Fruit fly (Drosophila melanogaster) whole organism, embryonic: ENCODE results near the gene gammaTub37C.
A peak's percentile ranks its signal among the peaks of the same experiment; 100 is the strongest.

Experiments used
- Ada2b ChIP-seq: fragments of 200-800 bp; sonication (Bioruptor generic); IDR thresholded peaks from 2 replicates; pipeline ENCODE4 v1.3.6; 2022; ENCODE audit warnings: missing biosample characterization, missing genetic modification characterization
- BtbVII ChIP-seq: fragments of 200-800 bp; sonication (Bioruptor generic); optimal IDR thresholded peaks from 3 replicates; lab custom pipeline; 2017; ENCODE audit warnings: missing biosample characterization, mild to moderate bottlenecking, missing genetic modification characterization
- CG10431 ChIP-seq: fragments of 200-800 bp; sonication (Bioruptor generic); optimal IDR thresholded peaks from 3 replicates; lab custom pipeline; 2018; ENCODE audit warnings: missing biosample characterization, mild to moderate bottlenecking, missing genetic modification characterization
- CG14965 ChIP-seq: fragments of 200-800 bp; sonication (Bioruptor generic); optimal IDR thresholded peaks from 2 replicates; lab custom pipeline; 2016; ENCODE audit warnings: missing biosample characterization, missing genetic modification characterization, borderline replicate concordance
- CG15011 ChIP-seq: fragments of 200-800 bp; sonication (Bioruptor generic); optimal IDR thresholded peaks from 3 replicates; lab custom pipeline; 2018; ENCODE audit warnings: missing biosample characterization, mild to moderate bottlenecking, missing genetic modification characterization
- CG1647 ChIP-seq: fragments of 200-800 bp; sonication (Bioruptor generic); optimal IDR thresholded peaks from 3 replicates; lab custom pipeline; 2016; ENCODE audit warnings: missing biosample characterization, missing genetic modification characterization
- CG16863 ChIP-seq: fragments of 200-800 bp; sonication (Bioruptor generic); optimal IDR thresholded peaks from 3 replicates; lab custom pipeline; 2016; ENCODE audit warnings: missing biosample characterization, missing genetic modification characterization
- CG17186 ChIP-seq: fragments of 200-800 bp; sonication (Bioruptor generic); optimal IDR thresholded peaks from 3 replicates; lab custom pipeline; 2017; ENCODE audit warnings: missing biosample characterization, missing genetic modification reagents, missing genetic modification characterization
- CG17802 ChIP-seq: fragments of 200-800 bp; sonication (Bioruptor generic); optimal IDR thresholded peaks from 2 replicates; lab custom pipeline; 2018; ENCODE audit warnings: missing biosample characterization, mild to moderate bottlenecking, missing genetic modification characterization, moderate library complexity
- CG34376 ChIP-seq: fragments of 200-800 bp; sonication (Bioruptor generic); optimal IDR thresholded peaks from 2 replicates; lab custom pipeline; 2018; ENCODE audit warnings: missing biosample characterization, mild to moderate bottlenecking, missing genetic modification characterization
- CG4707 ChIP-seq: fragments of 200-800 bp; sonication (Bioruptor generic); optimal IDR thresholded peaks from 2 replicates; lab custom pipeline; 2018; ENCODE audit warnings: missing biosample characterization, mild to moderate bottlenecking, missing genetic modification characterization, moderate library complexity
- CG6813 ChIP-seq: fragments of 200-800 bp; sonication (Bioruptor generic); optimal IDR thresholded peaks from 2 replicates; lab custom pipeline; 2017; ENCODE audit warnings: missing biosample characterization, missing genetic modification characterization, mild to moderate bottlenecking, moderate library complexity, missing genetic modification reagents
- CG7928 ChIP-seq: fragments of 200-800 bp; sonication (Bioruptor generic); optimal IDR thresholded peaks from 2 replicates; lab custom pipeline; 2017; ENCODE audit warnings: missing biosample characterization, mild to moderate bottlenecking, missing genetic modification characterization
- CG7987 ChIP-seq: fragments of 200-800 bp; sonication (Bioruptor generic); optimal IDR thresholded peaks from 2 replicates; lab custom pipeline; 2018; ENCODE audit warnings: missing biosample characterization, mild to moderate bottlenecking, missing genetic modification characterization, moderate library complexity
- Chrac-16 ChIP-seq: fragments of 200-800 bp; sonication (Bioruptor generic); optimal IDR thresholded peaks from 3 replicates; lab custom pipeline; 2016; ENCODE audit warnings: missing biosample characterization, missing genetic modification characterization
- Doc3 ChIP-seq: fragments of 200-800 bp; sonication (Bioruptor generic); IDR thresholded peaks from 3 replicates; pipeline ENCODE4 v1.3.6; 2022; ENCODE audit warnings: missing biosample characterization, missing genetic modification characterization; ENCODE audit not compliant: partially characterized antibody
- Dref ChIP-seq: fragments of 200-800 bp; sonication (Bioruptor generic); IDR thresholded peaks from 2 replicates; pipeline ENCODE4 v1.3.6; 2022; ENCODE audit warnings: missing biosample characterization, missing genetic modification characterization
- ERR ChIP-seq: fragments of 200-800 bp; sonication (Bioruptor generic); optimal IDR thresholded peaks from 2 replicates; lab custom pipeline; 2016; ENCODE audit warnings: missing biosample characterization, missing genetic modification characterization
- Eip74EF ChIP-seq, 2 experiments: fragments of 200-800 bp in 1 of 2; fragments of >200 bp in 1 of 2; sonication (Bioruptor generic) in 1 of 2; optimal IDR thresholded peaks; 2 replicates each; lab custom pipeline; 2017 to 2019; ENCODE audit warnings: missing biosample characterization in 2 of 2, missing genetic modification characterization in 2 of 2, mild to moderate bottlenecking in 1 of 2, moderate library complexity in 1 of 2
- Fer2 ChIP-seq: fragments of 200-800 bp; sonication (Bioruptor generic); optimal IDR thresholded peaks from 2 replicates; lab custom pipeline; 2018; ENCODE audit warnings: missing biosample characterization, mild to moderate bottlenecking, missing genetic modification characterization, moderate library complexity
- HLH4C ChIP-seq: fragments of 200-800 bp; sonication (Bioruptor generic); IDR thresholded peaks from 3 replicates; pipeline ENCODE4 v1.3.6; 2022; ENCODE audit warnings: missing biosample characterization, missing genetic modification characterization; ENCODE audit not compliant: partially characterized antibody
- Meics ChIP-seq: fragments of 200-800 bp; sonication (Bioruptor generic); optimal IDR thresholded peaks from 2 replicates; lab custom pipeline; 2017; ENCODE audit warnings: missing biosample characterization, mild to moderate bottlenecking, missing genetic modification characterization
- Poxn ChIP-seq: fragments of 200-800 bp; sonication (Bioruptor generic); IDR thresholded peaks from 2 replicates; pipeline ENCODE4 v1.3.6; 2022; ENCODE audit warnings: missing biosample characterization, missing genetic modification characterization
- TFAM ChIP-seq: fragments of 200-800 bp; sonication (Bioruptor generic); optimal IDR thresholded peaks from 2 replicates; lab custom pipeline; 2017; ENCODE audit warnings: missing biosample characterization, missing genetic modification characterization, inconsistent platforms
- Xrp1 ChIP-seq: fragments of 200-800 bp; sonication (Bioruptor generic); IDR thresholded peaks from 2 replicates; pipeline ENCODE4 v1.3.6; 2022; ENCODE audit warnings: missing biosample characterization, missing genetic modification characterization
- abd-A ChIP-seq: fragments of 200-800 bp; sonication (Bioruptor generic); optimal IDR thresholded peaks from 3 replicates; lab custom pipeline; 2019; ENCODE audit warnings: missing biosample characterization, mild to moderate bottlenecking, missing genetic modification characterization, moderate library complexity
- ara ChIP-seq: fragments of 200-800 bp; sonication (Bioruptor generic); IDR thresholded peaks from 2 replicates; pipeline ENCODE4 v1.3.6; 2022; ENCODE audit warnings: missing biosample characterization, missing genetic modification characterization
- bab2 ChIP-seq: fragments of 200-800 bp; sonication (Bioruptor generic); optimal IDR thresholded peaks from 2 replicates; lab custom pipeline; 2016; ENCODE audit warnings: missing biosample characterization, missing genetic modification characterization
- chm ChIP-seq: fragments of 200-800 bp; sonication (Bioruptor generic); IDR thresholded peaks from 2 replicates; pipeline ENCODE4 v1.3.6; 2022; ENCODE audit warnings: missing biosample characterization, missing genetic modification characterization
- crc ChIP-seq: fragments of 200-800 bp; sonication (Bioruptor generic); optimal IDR thresholded peaks from 2 replicates; lab custom pipeline; 2016; ENCODE audit warnings: missing biosample characterization, missing genetic modification characterization
- dmrt99B ChIP-seq: fragments of 200-800 bp; sonication (Bioruptor generic); optimal IDR thresholded peaks from 2 replicates; lab custom pipeline; 2018; ENCODE audit warnings: missing biosample characterization, mild to moderate bottlenecking, missing genetic modification characterization, moderate library complexity
- dpn ChIP-seq, 2 experiments: fragments of 200-800 bp; sonication (Bioruptor generic); optimal IDR thresholded peaks; 3 replicates each; lab custom pipeline; 2016; ENCODE audit warnings: missing biosample characterization in 2 of 2, missing genetic modification characterization in 2 of 2
- dysf ChIP-seq: fragments of 200-800 bp; sonication (Bioruptor generic); IDR thresholded peaks from 3 replicates; pipeline ENCODE4 v1.3.6; 2022; ENCODE audit warnings: missing biosample characterization, missing genetic modification characterization
- en ChIP-seq: fragments of 200-800 bp; sonication (Bioruptor generic); optimal IDR thresholded peaks from 2 replicates; lab custom pipeline; 2016; ENCODE audit warnings: missing biosample characterization, missing genetic modification characterization
- gsb ChIP-seq: fragments of 200-800 bp; sonication (Bioruptor generic); IDR thresholded peaks from 2 replicates; pipeline ENCODE4 v1.3.6; 2022; ENCODE audit warnings: missing biosample characterization, missing genetic modification characterization
- hb ChIP-seq: fragments of 200-800 bp; sonication (Bioruptor generic); IDR thresholded peaks from 3 replicates; pipeline ENCODE4 v1.3.6; 2022; ENCODE audit warnings: missing biosample characterization, missing genetic modification characterization; ENCODE audit not compliant: partially characterized antibody
- hkb ChIP-seq, 2 experiments: fragments of 200-800 bp in 1 of 2; fragments of >200 bp in 1 of 2; sonication (Bioruptor generic) in 1 of 2; IDR thresholded peaks in 1 of 2; optimal IDR thresholded peaks in 1 of 2; 2 replicates each; pipeline versions ENCODE4 v1.3.6 to Lab custom; 2017 to 2022; ENCODE audit warnings: missing biosample characterization in 1 of 2, missing genetic modification characterization in 1 of 2
- kay ChIP-seq: fragments of 200-800 bp; sonication (Bioruptor generic); optimal IDR thresholded peaks from 2 replicates; lab custom pipeline; 2016; ENCODE audit warnings: missing biosample characterization, missing genetic modification characterization
- klu ChIP-seq: fragments of 200-800 bp; sonication (Bioruptor generic); IDR thresholded peaks from 2 replicates; pipeline ENCODE4 v1.3.6; 2022; ENCODE audit warnings: missing biosample characterization, missing genetic modification characterization
- lab ChIP-seq: fragments of 200-800 bp; sonication (Bioruptor generic); optimal IDR thresholded peaks from 3 replicates; lab custom pipeline; 2017; ENCODE audit warnings: missing biosample characterization, missing genetic modification characterization, mild to moderate bottlenecking, moderate library complexity, missing genetic modification reagents
- nom ChIP-seq: fragments of 200-800 bp; sonication (Bioruptor generic); optimal IDR thresholded peaks from 2 replicates; lab custom pipeline; 2017; ENCODE audit warnings: missing biosample characterization, missing genetic modification characterization, mild to moderate bottlenecking, moderate library complexity, missing genetic modification reagents
- pita ChIP-seq: fragments of 200-800 bp; sonication (Bioruptor generic); optimal IDR thresholded peaks from 2 replicates; lab custom pipeline; 2017; ENCODE audit warnings: missing biosample characterization, mild to moderate bottlenecking, missing genetic modification characterization
- slou ChIP-seq: fragments of 200-800 bp; sonication (Bioruptor generic); optimal IDR thresholded peaks from 3 replicates; lab custom pipeline; 2016; ENCODE audit warnings: missing biosample characterization, missing genetic modification characterization
- slp2 ChIP-seq: fragments of 200-800 bp; sonication (Bioruptor generic); optimal IDR thresholded peaks from 2 replicates; lab custom pipeline; 2016; ENCODE audit warnings: missing biosample characterization, missing genetic modification characterization
- stwl ChIP-seq: fragments of 200-800 bp; sonication (Bioruptor generic); optimal IDR thresholded peaks from 3 replicates; lab custom pipeline; 2018; ENCODE audit warnings: missing biosample characterization, mild to moderate bottlenecking, missing genetic modification characterization, moderate library complexity
- ttk ChIP-seq: fragments of 200-800 bp; sonication (Bioruptor generic); IDR thresholded peaks from 2 replicates; pipeline ENCODE4 v2.1.2; 2022; ENCODE audit warnings: missing biosample characterization, missing genetic modification characterization
- zf30C ChIP-seq: fragments of 200-800 bp; sonication (Bioruptor generic); optimal IDR thresholded peaks from 3 replicates; lab custom pipeline; 2018; ENCODE audit warnings: missing biosample characterization, mild to moderate bottlenecking, missing genetic modification characterization

gammaTub37C gene

DNA sequence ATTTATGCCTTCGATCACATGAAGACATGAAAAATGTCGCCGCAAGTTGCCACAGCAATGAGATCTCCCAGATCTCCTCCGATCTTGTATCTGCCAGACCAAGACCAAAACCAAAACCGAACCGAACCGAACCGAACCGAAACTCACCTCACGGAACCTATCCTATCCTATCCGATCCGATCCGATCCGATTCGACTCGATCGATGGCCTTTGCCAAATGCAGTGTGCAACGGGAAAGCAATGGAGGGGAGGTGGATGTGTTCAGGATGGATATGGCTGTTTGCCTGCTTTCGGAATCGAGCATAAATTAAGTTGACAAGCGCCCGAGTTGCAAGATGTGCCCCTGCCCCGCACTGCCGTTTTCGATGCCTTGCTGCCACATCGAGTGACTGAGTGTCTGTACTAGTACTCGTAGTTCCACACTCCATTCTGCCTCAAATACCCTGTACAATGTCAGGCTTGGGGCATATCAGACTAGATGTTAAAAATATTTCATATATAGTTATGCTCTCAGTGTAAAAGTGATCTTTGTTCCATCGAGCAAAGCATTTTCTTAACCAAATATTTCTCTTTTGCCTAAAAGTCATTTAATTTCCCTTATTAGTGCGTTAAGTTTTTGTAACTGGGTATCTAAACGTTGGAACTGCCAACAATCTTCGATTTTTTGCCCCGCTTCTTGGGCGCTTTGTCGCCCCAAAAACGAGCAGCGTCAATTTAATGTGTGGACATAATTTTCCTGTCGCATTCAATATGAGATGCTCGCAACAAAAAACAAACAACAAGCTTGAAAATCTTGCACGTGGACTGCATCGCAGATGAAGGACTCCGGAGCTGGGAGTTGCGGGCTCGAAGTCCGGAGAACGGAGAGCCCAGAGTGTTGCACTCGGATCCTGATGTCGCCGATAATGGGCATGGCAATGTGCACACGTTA lies 40.7 kb upstream of the gammaTub37C start (continued):
- TF ChIP-seq CG7928 (GFP tag; lab: Kevin White, UChicago), result no peak
- peak; percentile 81; the same call in 1 of the 2 replicates for TF ChIP-seq chm (GFP tag; lab: Robert Waterston, UW)
- TF ChIP-seq CG16863 (GFP tag; lab: Kevin White, UChicago), result peak; percentile 75
- no peak for TF ChIP-seq hkb (optimal IDR thresholded peaks at IDR 0.05; lab: Kevin White, UChicago)
- peak; percentile 73 for TF ChIP-seq hkb (GFP tag; IDR thresholded peaks at IDR 0.05; lab: Robert Waterston, UW)
- peak; percentile 71 to 80 for TF ChIP-seq dpn (GFP tag; optimal IDR thresholded peaks at IDR 0.05; lab: Kevin White, UChicago)
- TF ChIP-seq CG4707 (GFP tag; lab: Kevin White, UChicago), result peak; percentile 60
- peak; percentile 74 for TF ChIP-seq dysf (GFP tag; lab: Robert Waterston, UW)
- no peak for TF ChIP-seq Fer2 (tag; lab: Kevin White, UChicago)
- no peak for TF ChIP-seq TFAM
- peak; percentile 85 for TF ChIP-seq ttk (GFP tag; lab: Robert Waterston, UW)
- TF ChIP-seq slp2 (GFP tag; lab: Kevin White, UChicago), result peak; percentile 49
- TF ChIP-seq CG17802 (tag; lab: Kevin White, UChicago), result peak; percentile 59
- TF ChIP-seq Eip74EF (GFP tag; optimal IDR thresholded peaks at IDR 0.05; lab: Kevin White, UChicago), result peak in 1 of 2 experiments; percentile 72
- no peak for TF ChIP-seq CG34376
- no peak for TF ChIP-seq abd-A (tag; lab: Kevin White, UChicago)
- peak; percentile 70 for TF ChIP-seq CG6813 (GFP tag; lab: Kevin White, UChicago)
- TF ChIP-seq lab, result peak; percentile 32
- TF ChIP-seq BtbVII (GFP tag; lab: Kevin White, UChicago), result peak; percentile 9
- peak; percentile 88 for TF ChIP-seq Chrac-16 (GFP tag; lab: Kevin White, UChicago)
- no peak for TF ChIP-seq Meics (GFP tag; lab: Kevin White, UChicago)
- peak; percentile 33 for TF ChIP-seq CG17186
- peak; percentile 74 for TF ChIP-seq bab2
- peak; percentile 17 for TF ChIP-seq CG10431 (GFP tag; lab: Kevin White, UChicago)
- no peak for TF ChIP-seq CG15011 (GFP tag; lab: Kevin White, UChicago)
- peak; percentile 52 for TF ChIP-seq crc
- no peak for TF ChIP-seq CG7987 (GFP tag; lab: Kevin White, UChicago)
- TF ChIP-seq en (GFP tag; lab: Kevin White, UChicago), result peak; percentile 77
- peak; percentile 58 for TF ChIP-seq kay (GFP tag; lab: Kevin White, UChicago)
- no peak for TF ChIP-seq Dref
- TF ChIP-seq CG1647 (GFP tag; lab: Kevin White, UChicago), result peak; percentile 56
- TF ChIP-seq klu, result peak; percentile 57; the same call in 1 of the 2 replicates
- peak; percentile 92 for TF ChIP-seq Xrp1 (GFP tag; lab: Robert Waterston, UW)
- TF ChIP-seq Poxn (GFP tag; lab: Robert Waterston, UW), result no peak
- peak; percentile 71 for TF ChIP-seq slou (GFP tag; lab: Kevin White, UChicago)
- peak; percentile 33 for TF ChIP-seq stwl (tag; lab: Kevin White, UChicago)
- TF ChIP-seq CG14965, result peak; percentile 35
- TF ChIP-seq Ada2b (GFP tag; lab: Robert Waterston, UW), result peak; percentile 60
- TF ChIP-seq HLH4C (GFP tag; lab: Robert Waterston, UW), result no peak
- TF ChIP-seq pita (GFP tag; lab: Kevin White, UChicago), result no peak
- no peak for TF ChIP-seq gsb (GFP tag; lab: Robert Waterston, UW)
- no peak for TF ChIP-seq Doc3 (GFP tag; lab: Robert Waterston, UW)
- TF ChIP-seq hb (GFP tag; lab: Robert Waterston, UW), result no peak
- peak; percentile 3 for TF ChIP-seq ERR (GFP tag; lab: Kevin White, UChicago)
- TF ChIP-seq zf30C (GFP tag; lab: Kevin White, UChicago), result no peak
- TF ChIP-seq dmrt99B, result peak; percentile 77
- peak; percentile 88 for TF ChIP-seq ara (GFP tag; lab: Robert Waterston, UW)
- TF ChIP-seq nom (GFP tag; lab: Kevin White, UChicago), result peak; percentile 49
